Worm (Caenorhabditis elegans) whole organism, mixed stage, embryonic: ENCODE data around the gene cyn-8.

Experiments used
- ceh-43 ChIP-seq: fragments of 200-800 bp; sonication (Bioruptor generic); optimal IDR thresholded peaks from 2 replicates; lab custom pipeline; 2018; ENCODE audit warnings: mild to moderate bottlenecking, missing genetic modification characterization, moderate library complexity, missing compliant biosample characterization
- lsy-2 ChIP-seq: fragments of 150-350 bp; optimal IDR thresholded peaks from 2 replicates; lab custom pipeline; 2014; ENCODE audit warnings: missing biosample characterization, missing genetic modification characterization
- mab-5 ChIP-seq: fragments of 150-350 bp; optimal IDR thresholded peaks from 2 replicates; lab custom pipeline; 2014; ENCODE audit warnings: missing biosample characterization, missing genetic modification characterization
- mep-1 ChIP-seq: fragments of 150-350 bp; optimal IDR thresholded peaks from 2 replicates; lab custom pipeline; 2017; ENCODE audit warnings: missing biosample characterization, missing genetic modification reagents, missing genetic modification characterization, inconsistent platforms

ce11 chrX:8874748-8875147 is 36.3 kb upstream of the cyn-8 start, which contains the start of gene C06E2.1:
- TF ChIP-seq mep-1: no peak
- no peak for TF ChIP-seq lsy-2 (tag; lab: Kevin White, UChicago)
- TF ChIP-seq ceh-43 (GFP tag; lab: Kevin White, UChicago): no peak
- no peak for TF ChIP-seq mab-5 (tag; lab: Kevin White, UChicago)
